Worm (Caenorhabditis elegans) whole organism, dauer: ENCODE measurements around the gene ubxn-2.
"Not testable (repeated sequence)": the region's sequence is repeated elsewhere in the genome, so short reads cannot be mapped to it uniquely, and the experiment has no call there.

Source experiments
- unc-62 ChIP-seq: sonication (generic microtip); optimal IDR thresholded peaks from 2 replicates; lab custom pipeline; 2017; ENCODE audit warnings: missing biosample characterization, missing genetic modification reagents, missing genetic modification characterization

The ubxn-2 gene

DNA sequence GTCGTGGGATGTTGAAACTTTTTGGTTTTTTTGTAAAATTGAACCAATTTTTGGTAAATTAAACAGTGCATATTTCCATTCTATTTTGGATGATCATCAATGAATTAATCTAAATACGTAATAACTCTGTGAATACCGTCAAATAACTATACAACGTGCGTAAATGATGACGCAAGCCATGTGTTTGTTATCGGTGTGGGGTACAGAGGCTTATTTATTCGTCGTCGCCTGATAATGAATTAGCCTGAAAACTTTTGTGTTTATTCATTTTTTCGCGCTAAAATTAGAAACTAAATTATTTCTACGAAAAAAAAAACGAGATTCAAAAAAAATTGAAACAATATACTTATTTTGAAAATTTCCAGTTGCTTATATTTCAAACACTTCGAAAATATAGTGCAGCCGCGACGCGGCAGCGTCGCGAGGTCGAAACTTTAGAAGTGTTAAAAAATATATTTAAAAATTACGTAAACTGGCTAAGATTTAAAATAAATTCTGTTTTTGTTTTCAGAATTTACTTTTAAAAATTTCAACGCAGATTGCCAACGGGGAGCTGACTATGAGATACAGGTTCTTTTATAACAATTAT lies 23.3 kb upstream of the ubxn-2 start:
- TF ChIP-seq unc-62: no peak

DNA sequence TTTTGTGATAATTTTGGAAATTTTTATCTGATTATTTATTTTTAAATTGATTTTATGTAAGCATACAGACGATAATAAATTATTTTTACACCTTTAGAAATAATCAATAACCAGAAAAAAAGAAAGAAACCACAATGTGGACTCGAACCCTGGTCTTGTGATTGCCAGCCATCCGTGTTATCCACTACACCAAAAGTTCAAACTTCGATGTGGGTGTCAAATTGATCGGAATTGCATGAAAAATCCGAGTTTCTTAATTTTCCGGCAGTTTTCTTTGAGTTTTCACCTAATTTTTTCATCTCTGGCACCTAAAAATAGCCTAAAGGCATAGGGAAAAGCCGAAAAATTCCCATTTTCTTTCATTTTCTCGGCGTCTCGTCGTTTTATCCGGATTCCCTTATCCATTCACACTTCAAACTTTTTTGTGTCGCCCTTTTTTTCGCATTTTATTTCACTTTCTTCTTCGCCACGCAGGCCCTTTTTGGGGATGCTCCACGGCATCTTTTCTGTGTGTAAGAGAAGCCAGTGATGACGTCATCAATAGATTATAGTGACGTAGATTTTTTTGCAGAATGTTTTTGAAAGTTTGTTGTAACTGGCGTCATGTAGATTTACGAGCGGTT lies 21.9 kb upstream of the ubxn-2 start:
- no peak for TF ChIP-seq unc-62

DNA sequence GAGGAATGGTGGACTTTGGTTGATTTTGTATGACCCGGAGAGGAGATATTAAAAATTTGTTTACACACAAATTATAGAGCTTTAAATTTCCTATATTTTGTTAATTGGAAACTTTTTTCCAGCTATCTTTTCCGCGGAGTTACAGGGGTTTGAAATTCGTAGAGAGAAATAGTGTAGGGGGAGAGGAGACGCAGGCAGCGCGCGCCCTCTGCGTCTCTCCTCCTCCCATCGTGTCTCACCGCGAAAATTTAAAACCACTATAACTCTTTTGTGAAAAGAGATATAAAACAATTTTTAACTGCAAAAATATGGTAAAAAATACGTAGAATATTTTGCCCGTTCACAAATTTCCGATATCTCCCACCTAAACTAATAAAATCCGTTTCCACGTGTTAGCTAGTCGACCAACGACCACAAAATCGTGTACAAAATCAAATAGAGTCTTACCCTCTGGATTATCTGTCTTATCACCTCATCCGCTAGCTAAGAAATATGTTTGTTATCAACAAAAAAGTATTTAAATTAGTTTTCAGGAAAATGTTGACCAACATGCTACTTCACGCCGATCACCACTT lies 16.9 kb upstream of the ubxn-2 start, which contains the start of gene nhr-277:
Gene nhr-277 (plus strand): TSS at position 525 of the 575 bp plus-strand sequence.
- no peak for TF ChIP-seq unc-62

DNA sequence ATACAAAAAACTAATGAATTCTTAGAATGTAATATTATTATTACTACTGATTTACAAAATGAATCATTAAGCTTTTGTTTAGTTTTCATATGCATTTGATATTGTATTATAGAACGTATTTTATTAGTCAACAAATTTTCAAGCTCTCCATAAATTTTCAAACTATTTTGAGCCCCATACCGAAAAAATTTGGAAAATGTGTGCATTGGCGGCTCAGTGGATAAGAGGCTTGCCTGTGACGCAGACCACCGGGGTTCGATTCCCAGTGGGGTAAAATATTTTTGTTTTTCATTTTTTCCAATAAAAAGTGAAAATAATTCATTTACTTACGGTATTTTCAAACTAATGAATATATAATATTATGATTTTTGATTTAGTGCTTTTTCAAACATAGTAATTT lies 12.8 kb upstream of the ubxn-2 start:
- no peak for TF ChIP-seq unc-62

DNA sequence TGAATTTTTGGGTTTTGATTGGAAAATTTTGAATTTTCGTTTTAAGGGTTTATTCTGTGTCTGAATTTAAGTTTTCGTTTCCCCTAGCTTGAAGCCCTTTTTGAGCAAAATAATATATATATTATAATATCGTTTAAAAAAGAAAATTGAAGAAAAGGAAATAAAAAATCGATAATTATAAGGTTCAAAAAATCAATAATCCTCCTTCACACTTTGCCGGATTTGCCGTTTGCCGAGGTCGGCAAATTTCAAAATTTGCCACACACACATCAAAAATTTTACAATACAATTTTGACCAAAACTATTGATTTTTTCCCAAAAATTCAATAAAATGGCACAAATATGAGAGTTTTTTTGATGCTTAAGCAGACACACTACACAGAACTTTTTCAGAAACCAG lies 11.0 kb upstream of the ubxn-2 start:
- no peak for TF ChIP-seq unc-62

DNA sequence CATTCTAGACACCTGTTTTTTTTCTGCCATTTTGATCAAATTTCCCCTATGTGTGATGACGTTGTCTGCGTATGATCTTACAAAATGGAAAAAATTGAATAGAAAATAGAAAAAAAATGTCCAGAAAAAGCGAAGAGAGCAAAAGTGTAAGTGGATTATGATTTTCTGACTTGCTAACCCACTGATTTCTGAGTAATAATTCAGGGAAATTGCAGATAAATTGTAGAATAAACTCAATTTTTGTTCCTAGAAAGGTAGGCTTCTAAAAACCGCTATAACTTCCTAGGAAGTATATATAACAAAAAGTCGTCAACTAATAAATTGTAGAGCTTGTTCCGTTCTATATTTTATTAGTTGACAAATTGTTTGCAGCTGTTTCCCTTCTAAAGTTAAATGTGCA lies 9.1 kb upstream of the ubxn-2 start:
- no peak for TF ChIP-seq unc-62

DNA sequence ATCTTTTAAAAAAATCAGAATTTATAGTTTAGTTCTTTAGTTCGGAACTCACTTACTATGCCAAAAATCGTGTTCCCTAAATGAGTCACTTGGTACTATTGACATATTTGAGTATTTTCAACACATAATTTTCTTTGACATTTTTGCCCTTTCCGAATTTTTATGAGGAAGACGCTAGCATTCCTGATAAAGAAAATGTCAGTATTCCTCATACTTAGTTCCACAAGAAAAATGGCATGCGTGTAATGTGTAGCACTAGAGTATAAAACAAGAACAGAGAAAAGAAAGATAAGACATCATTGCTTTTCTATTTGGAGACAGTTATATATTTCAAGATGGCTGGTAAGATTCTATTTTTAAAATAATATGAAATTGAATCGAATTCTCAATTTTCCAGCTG lies 4.3 kb upstream of the ubxn-2 start, which contains the start of gene Y94H6A.2:
Gene Y94H6A.2 (plus strand): TSS at position 336 of the 400 bp plus-strand sequence.
- no peak for TF ChIP-seq unc-62

DNA sequence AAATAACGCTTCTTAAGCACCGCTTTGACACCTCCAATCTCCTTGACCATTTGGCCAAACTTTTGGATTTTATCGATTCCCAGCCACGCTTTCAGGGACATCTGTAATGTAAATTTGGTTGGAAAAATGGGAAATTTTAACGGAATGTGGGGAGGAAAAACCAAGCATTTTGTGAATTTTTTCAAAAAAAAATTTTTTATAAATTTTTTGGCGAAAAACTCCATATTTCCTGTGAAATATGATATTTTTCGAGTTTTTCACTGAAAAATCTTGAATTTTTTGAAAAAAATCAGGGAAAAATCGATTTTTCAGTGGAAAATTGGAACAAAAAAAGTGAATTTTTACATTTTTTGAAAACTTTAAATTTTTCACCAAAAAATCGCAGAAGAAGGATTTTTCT lies 5.9 kb downstream of the ubxn-2 start, which contains the start of gene ndua-12:
Gene ndua-12 (minus strand): TSS at position 101 of the 400 bp plus-strand sequence.
- not testable (repeated sequence) for TF ChIP-seq unc-62

DNA sequence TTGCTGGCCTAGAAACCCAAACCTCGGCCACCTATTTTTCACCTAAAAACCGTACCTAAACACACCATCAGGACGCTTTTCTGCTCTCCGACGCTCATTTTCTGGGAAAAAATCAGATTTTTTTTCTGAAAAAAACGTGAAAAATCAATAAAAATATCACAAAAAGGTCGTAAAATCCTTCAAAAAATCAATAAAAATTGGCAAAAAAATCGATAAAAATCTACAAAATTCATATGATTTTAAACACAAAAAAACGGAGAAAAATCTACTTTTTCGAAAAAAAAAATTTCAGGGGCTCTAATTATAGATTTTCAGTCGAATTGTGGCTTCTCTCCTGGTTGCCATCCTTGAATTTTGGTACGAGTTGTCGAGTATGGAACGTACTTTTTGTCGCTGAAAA lies 9.1 kb downstream of the ubxn-2 start, which contains the start of gene Y94H6A.7:
Gene Y94H6A.7 (minus strand): TSS at position 101 of the 400 bp plus-strand sequence.
- TF ChIP-seq unc-62: not testable (repeated sequence)

DNA sequence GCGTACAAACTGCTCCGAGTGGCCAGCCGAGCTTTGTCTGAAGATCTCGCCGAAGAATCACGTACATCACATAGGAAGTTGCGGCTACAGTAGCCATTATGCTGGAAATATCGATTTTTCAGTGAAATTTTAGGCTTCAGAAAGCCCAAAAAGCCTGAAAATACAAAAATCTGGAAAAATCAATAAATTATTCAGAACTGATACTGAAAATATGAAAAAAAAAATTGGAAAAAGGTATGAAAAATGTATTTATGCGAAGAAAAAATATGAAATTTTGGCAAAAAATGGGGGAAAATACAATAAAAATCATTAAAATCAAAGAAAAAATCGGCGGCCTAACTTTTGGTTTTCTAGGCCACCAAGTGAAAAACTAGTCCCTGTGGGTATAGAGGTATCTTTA lies 12.7 kb downstream of the ubxn-2 start, which contains the start of gene Y94H6A.12:
Gene Y94H6A.12 (minus strand): TSS at position 101 of the 400 bp plus-strand sequence.
- no peak for TF ChIP-seq unc-62

DNA sequence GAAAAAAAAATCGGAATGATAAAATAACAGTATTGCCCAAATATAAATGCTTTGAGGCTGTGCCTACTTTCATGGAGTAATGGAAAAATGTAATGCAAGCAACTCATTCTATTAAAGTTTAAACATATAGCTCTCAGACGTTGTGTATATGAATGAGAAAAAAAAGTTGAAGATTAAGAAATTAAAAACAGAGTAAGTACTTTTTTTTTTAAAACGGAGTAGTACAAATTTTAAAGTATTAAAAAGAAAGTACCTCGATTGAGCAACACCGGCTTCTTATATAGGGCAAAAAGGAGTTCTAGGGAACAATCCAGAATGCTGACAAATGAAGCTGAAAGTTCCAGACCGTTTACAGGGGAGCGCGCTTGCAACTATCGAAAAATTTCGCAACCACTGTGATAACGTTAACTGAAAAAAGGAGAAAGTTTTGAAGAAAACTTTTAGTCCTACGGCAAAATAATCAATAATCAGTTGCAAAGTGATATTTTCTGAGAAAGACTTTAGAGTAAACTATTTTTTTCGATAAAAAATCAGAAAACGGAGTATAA lies 14.4 kb downstream of the ubxn-2 start:
- no peak for TF ChIP-seq unc-62

DNA sequence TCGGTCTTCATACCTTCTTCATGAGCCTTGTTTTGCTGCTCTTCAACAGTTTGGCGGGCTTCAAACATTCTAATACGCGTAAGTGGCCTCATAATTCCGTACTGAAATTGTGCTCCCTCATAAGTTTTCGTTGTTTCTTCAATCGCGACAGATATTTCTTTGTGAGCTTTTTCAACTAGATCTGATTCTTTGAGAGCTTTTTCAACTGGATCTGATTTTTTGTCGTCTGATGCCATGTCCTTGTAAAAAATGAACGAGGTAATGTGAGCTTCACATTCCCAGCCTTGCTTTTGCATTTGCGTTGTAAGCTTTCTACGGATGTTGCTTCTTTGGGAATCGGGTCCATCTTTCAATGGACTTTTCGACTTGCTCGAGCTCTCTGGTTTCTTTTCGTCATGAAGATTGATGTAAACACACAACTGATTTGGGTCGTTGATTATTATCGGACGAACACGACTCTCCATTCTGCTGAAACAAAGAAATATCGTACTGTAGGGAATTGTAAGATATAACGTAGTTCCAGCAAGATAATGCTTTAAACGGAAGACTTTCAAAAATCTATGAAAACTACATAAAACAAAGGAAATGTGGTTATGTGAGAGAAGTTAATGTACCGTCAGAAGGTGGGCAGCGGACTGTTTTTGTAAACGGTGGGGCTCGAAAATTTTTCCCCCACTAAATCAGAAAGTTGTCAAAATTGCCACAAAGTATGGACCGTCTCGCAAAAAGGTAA lies 15.2 kb downstream of the ubxn-2 start, which contains the start of gene Y94H6A.10:
Gene Y94H6A.10 (minus strand): TSS at position 464 of the 733 bp plus-strand sequence.
- no peak for TF ChIP-seq unc-62

DNA sequence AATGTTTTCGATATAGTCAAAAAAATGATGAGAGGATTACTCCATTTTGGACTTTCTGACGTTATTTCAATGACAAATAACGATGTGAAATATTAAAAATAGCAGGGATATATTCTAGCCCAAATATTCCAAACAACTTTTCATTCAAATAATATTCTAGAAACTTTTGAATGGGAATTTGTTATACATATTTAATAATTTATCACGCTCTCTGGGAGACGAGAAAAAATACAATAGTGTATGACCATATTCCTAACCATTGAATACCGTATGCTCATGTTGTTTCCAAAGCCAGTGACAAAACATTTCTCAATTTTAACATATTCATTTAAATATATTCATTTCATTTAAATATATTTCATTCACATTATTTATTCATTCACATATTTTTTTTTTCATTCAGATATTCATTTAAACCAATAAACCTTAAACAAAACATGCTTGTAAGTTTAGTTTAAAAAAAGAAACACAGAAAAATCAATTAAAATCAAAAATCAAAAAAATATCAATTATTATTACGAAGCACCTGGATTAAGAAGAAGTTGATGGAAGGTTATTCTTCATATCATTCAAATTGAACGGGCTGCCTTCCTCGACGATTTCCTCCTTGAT lies 15.9 kb downstream of the ubxn-2 start:
- no peak for TF ChIP-seq unc-62

DNA sequence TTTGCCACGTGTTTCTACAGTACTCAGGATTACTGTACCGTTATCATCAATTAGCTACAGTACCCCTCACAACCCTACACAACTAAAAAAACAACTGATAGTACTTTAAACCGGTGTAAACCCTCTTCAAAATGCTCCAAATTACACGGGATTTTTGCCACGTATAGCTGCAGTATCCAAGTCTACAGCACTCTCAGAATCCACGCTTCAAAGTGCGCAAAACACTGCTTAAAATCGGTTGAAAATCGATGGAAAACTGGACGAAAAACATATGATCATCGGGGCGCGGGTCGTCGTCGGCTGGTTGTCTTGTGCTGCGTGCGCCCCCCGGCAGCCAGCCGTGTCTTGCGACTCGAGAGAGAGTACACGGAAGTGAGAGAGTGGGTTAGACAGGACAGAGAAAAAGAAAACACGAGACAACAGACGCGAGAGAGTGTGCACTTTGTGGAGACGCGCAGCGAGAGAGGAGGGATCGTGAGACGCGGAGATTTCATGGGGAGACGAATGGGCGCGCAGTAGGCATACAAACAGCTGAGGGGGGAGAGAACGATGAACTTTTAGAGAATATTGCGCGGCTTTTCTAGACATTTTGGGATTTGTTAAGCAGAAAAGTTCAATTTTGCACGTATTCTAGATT lies 17.2 kb downstream of the ubxn-2 start:
- TF ChIP-seq unc-62: no peak

DNA sequence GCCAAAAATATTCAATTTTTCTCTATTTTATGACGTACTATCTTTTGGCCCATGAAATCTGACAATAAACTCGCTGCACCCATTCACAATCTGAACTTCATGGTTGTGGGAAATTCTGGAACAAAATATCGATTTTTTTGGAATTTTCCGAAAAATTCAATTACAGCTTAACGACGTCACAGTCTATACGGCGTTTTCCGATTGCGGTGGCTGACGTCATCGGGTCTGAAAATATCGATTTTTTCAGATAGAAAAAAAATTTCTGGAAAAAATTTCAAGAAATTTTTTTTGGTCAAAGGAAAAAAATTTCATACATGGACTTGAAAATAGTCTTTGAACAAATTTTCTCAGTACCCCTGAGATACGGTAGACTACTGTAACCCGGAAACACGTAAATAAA lies 18.6 kb downstream of the ubxn-2 start, which contains the start of gene ubc-8:
Gene ubc-8 (minus strand): TSS at position 227 of the 400 bp plus-strand sequence.
- no peak for TF ChIP-seq unc-62

DNA sequence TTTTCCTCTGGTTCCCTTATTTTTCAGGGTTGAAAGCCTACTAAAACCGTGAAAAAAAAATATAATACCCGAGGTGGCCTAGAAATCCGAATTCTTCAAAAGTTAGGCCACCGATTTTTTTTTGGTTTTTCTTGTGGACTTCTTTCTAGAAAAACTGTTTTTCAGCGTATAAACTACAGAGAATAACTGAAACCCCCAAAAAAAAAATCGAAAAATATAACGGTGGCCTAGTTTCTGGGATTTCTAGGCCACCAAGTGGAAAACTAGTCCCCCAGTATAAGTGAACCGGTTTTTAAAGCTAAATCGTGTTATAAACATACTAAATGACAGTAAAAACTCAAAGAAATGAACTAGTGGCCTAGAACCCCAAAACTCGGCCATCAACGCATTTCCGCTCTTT lies 19.9 kb downstream of the ubxn-2 start:
- TF ChIP-seq unc-62: no peak
